Fruit fly (Drosophila melanogaster): Measurements from ENCODE around the gene FucTA.

The FucTA gene

dm6 chr3L:15162005-15162404 lies 15.1 kb downstream of the FucTA start:
- TF ChIP-seq Snoo (tag; optimal IDR thresholded peaks at IDR 0.05), result no peak
- TF ChIP-seq rn (GFP tag; IDR thresholded peaks at IDR 0.05), result no peak
- TF ChIP-seq CG8301 (tag; optimal IDR thresholded peaks at IDR 0.05), result no peak
- TF ChIP-seq EcR (GFP tag; optimal IDR thresholded peaks at IDR 0.05), result no peak
- TF ChIP-seq CG34367 (tag; optimal IDR thresholded peaks at IDR 0.05), result no peak
- no peak for TF ChIP-seq CG32121 (GFP tag; IDR thresholded peaks at IDR 0.05)
- TF ChIP-seq CG9948 (tag; optimal IDR thresholded peaks at IDR 0.05), result no peak
- no peak for TF ChIP-seq fd96Ca (GFP tag; IDR thresholded peaks at IDR 0.05)
- no peak for TF ChIP-seq CG4496 (GFP tag; IDR thresholded peaks at IDR 0.05)
- no peak for TF ChIP-seq CG14655 (GFP tag; optimal IDR thresholded peaks at IDR 0.05)
- no peak for TF ChIP-seq Pif1A (GFP tag; optimal IDR thresholded peaks at IDR 0.05)
- no peak for TF ChIP-seq CG15710 (tag; optimal IDR thresholded peaks at IDR 0.05)
- TF ChIP-seq CG12605 (GFP tag; IDR thresholded peaks at IDR 0.05), result no peak

DNA sequence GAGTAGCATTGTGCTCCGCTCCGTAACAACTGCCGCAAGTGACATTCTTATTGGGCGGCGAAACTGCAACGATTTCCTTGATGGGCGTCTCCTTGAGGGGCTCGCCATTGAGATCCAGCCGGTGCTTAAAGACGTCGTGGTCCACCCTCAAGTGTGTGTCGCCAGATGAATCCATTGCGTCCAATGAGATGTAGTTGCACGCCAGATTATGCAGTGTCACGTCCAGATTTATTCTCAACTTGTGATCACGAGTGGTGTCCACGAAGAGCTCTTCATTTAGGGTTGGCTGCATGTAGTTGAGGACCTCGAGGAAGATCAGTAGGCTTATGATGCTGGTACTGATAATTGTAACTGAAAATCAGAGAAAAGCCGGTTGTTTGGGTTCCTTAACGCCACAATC lies 16.1 kb downstream of the FucTA start:
- no peak for TF ChIP-seq gl (tag; optimal IDR thresholded peaks at IDR 0.05)
- TF ChIP-seq CG4496 (GFP tag; IDR thresholded peaks at IDR 0.05), result no peak
- no peak for TF ChIP-seq Pif1B (GFP tag; optimal IDR thresholded peaks at IDR 0.05)
- TF ChIP-seq CG10348 (GFP tag; IDR thresholded peaks at IDR 0.05), result no peak
- no peak for TF ChIP-seq CG8159 (tag; optimal IDR thresholded peaks at IDR 0.05)
- TF ChIP-seq CG32121 (GFP tag; IDR thresholded peaks at IDR 0.05), result no peak
- TF ChIP-seq CG9948 (tag; optimal IDR thresholded peaks at IDR 0.05), result no peak
- no peak for TF ChIP-seq EcR (GFP tag; optimal IDR thresholded peaks at IDR 0.05)
- TF ChIP-seq CG14655 (GFP tag; optimal IDR thresholded peaks at IDR 0.05), result no peak
- TF ChIP-seq Ets98B (GFP tag; IDR thresholded peaks at IDR 0.05), result no peak
- TF ChIP-seq CG15710 (tag; optimal IDR thresholded peaks at IDR 0.05), result no peak
- no peak for TF ChIP-seq Snoo (tag; optimal IDR thresholded peaks at IDR 0.05)
- no peak for TF ChIP-seq Pif1A (GFP tag; optimal IDR thresholded peaks at IDR 0.05)

DNA sequence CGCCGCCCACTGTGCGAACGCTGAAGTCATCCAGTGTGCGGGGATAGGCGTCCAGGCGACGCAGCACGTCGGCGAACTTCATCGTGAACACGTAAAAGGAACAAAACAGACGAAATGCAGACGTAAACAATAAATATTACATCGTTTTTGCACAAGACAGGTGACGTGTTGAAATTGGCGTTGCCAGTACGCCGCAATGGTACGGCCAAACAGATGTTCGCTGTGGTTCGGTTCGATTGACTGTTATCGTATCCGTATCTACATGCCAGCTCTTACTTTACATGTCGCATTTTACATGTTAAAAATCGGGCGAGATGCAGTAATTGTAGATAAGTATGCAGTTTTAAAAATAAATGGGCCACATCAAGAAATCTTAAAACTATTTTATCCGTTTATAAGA lies 16.5 kb downstream of the FucTA start, which contains the start of gene CG7011:
CG7011 (minus strand) TSS at position 215 of the 400 bp plus-strand sequence.
- TF ChIP-seq CG32121 (GFP tag; IDR thresholded peaks at IDR 0.05) (no peak), D1 (tag; optimal IDR thresholded peaks at IDR 0.05) (no peak), Snoo (tag; optimal IDR thresholded peaks at IDR 0.05) (no peak), CG8159 (tag; optimal IDR thresholded peaks at IDR 0.05) (no peak), Pif1B (GFP tag; optimal IDR thresholded peaks at IDR 0.05) (no peak), CG13204 (GFP tag; optimal IDR thresholded peaks at IDR 0.05) (no peak), CG9948 (tag; optimal IDR thresholded peaks at IDR 0.05) (no peak), CG14655 (GFP tag; optimal IDR thresholded peaks at IDR 0.05) (no peak), CG15710 (tag; optimal IDR thresholded peaks at IDR 0.05) (no peak), CG8301 (tag; optimal IDR thresholded peaks at IDR 0.05) (no peak), Pif1A (GFP tag; optimal IDR thresholded peaks at IDR 0.05) (no peak), rn (GFP tag; IDR thresholded peaks at IDR 0.05) (no peak)

DNA sequence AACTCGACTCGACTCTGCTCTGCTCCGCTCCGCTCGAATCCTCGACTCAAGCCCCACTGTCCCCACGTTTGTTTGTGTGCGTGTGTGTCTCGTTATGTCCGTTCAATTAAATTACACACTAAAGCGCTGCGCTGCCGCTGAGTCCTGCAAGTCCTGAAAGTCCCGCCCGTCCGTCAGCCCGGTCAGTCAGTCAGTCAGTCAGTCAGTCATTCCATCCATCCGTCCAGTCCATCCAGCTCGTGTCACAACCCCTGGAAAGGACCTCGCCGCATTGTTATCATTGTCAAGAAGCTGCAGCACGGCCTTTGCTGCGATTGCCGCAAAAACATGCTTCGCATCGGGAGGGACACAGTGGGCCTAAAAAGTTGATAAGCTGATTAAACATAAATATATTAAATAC lies 22.1 kb downstream of the FucTA start:
- no peak for TF ChIP-seq CG8301 (tag; optimal IDR thresholded peaks at IDR 0.05)
- no peak for TF ChIP-seq CG34367 (tag; optimal IDR thresholded peaks at IDR 0.05)
- TF ChIP-seq CG4496 (GFP tag; IDR thresholded peaks at IDR 0.05), result no peak
- no peak for TF ChIP-seq Ets98B (GFP tag; IDR thresholded peaks at IDR 0.05)
- TF ChIP-seq rn (GFP tag; IDR thresholded peaks at IDR 0.05), result no peak
- no peak for TF ChIP-seq fd96Ca (GFP tag; IDR thresholded peaks at IDR 0.05)
- no peak for TF ChIP-seq CG10348 (GFP tag; IDR thresholded peaks at IDR 0.05)
- no peak for TF ChIP-seq D1 (tag; optimal IDR thresholded peaks at IDR 0.05)

DNA sequence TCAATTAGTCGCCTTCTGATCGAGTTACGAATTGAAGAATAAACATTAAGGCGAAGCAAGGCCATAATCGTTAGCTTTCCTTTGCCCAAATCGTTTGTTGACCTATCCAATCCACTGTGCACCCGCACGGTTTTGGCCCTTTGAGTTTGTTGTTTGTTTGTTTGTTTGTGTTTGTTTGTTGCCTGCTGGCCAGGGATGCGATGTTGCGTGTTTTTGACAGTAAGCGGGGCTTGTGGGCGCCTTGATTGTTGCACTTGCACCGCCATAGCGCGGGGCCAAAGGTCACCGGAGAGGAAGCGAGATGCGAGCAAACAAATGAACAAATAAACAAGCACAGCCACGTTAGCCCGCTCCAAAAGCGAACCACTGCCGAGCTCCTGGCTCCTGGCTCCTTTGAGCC lies 22.9 kb downstream of the FucTA start:
- no peak for TF ChIP-seq CG15710 (tag; optimal IDR thresholded peaks at IDR 0.05)
- no peak for TF ChIP-seq CG12605 (GFP tag; IDR thresholded peaks at IDR 0.05)
- no peak for TF ChIP-seq CG13204 (GFP tag; optimal IDR thresholded peaks at IDR 0.05)
- TF ChIP-seq CG8301 (tag; optimal IDR thresholded peaks at IDR 0.05), result no peak
- TF ChIP-seq CG8159 (tag; optimal IDR thresholded peaks at IDR 0.05), result no peak
- TF ChIP-seq Snoo (tag; optimal IDR thresholded peaks at IDR 0.05), result no peak
- no peak for TF ChIP-seq EcR (GFP tag; optimal IDR thresholded peaks at IDR 0.05)
- no peak for TF ChIP-seq CG4496 (GFP tag; IDR thresholded peaks at IDR 0.05)
- TF ChIP-seq rn (GFP tag; IDR thresholded peaks at IDR 0.05), result no peak

DNA sequence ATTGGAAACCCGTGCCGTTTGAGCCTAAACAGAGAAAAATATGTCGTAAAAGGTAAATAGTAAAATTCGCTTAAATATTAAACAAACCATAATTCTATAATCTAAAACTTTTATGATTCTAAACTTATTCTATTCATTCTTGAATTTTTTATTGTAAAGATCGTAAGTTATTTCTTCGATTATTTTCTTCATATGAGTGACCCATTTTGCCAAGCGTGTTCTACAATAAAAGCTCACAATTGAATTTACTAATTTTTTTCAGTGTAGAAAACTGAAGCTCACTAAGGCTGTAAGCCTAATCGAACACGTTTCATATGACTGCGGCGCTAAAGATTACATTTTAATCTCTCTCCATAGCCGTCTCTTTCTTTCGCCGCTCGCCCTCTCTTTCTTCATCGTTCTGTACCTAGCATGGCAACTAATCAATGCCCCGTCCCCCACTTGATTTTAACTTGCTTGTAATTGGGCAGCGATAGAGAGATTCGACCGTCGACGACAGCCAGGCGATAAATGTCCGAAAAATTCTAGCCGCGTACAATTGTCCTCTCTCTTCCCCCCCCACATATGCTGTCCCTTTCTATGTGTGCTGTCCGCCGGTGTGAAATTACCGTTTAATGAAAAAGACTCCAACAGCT lies 24.9 kb downstream of the FucTA start:
- TF ChIP-seq gl (tag; optimal IDR thresholded peaks at IDR 0.05) (no peak), fd96Ca (GFP tag; IDR thresholded peaks at IDR 0.05) (0 out of 3 replicates have a peak, but pooled peaks have one; percentile 24), CG8159 (tag; optimal IDR thresholded peaks at IDR 0.05) (peak; percentile 38), CG12605 (GFP tag; IDR thresholded peaks at IDR 0.05) (peak; percentile 15; the same call in 1 of the 2 replicates), D1 (tag; optimal IDR thresholded peaks at IDR 0.05) (no peak), EcR (GFP tag; optimal IDR thresholded peaks at IDR 0.05) (no peak), CG32121 (GFP tag; IDR thresholded peaks at IDR 0.05) (no peak), CG14655 (GFP tag; optimal IDR thresholded peaks at IDR 0.05) (peak; percentile 67), Snoo (tag; optimal IDR thresholded peaks at IDR 0.05) (no peak), CG15710 (tag; optimal IDR thresholded peaks at IDR 0.05) (no peak), Pif1B (GFP tag; optimal IDR thresholded peaks at IDR 0.05) (no peak), CG34367 (tag; optimal IDR thresholded peaks at IDR 0.05) (no peak), Ets98B (GFP tag; IDR thresholded peaks at IDR 0.05) (no peak), CG9948 (tag; optimal IDR thresholded peaks at IDR 0.05) (no peak), CG8301 (tag; optimal IDR thresholded peaks at IDR 0.05) (peak; percentile 53), Pif1A (GFP tag; optimal IDR thresholded peaks at IDR 0.05) (no peak), CG17806 (tag; optimal IDR thresholded peaks at IDR 0.05) (peak; percentile 2), CG13204 (GFP tag; optimal IDR thresholded peaks at IDR 0.05) (no peak), CG4496 (GFP tag; IDR thresholded peaks at IDR 0.05) (no peak), rn (GFP tag; IDR thresholded peaks at IDR 0.05) (no peak), CG10348 (GFP tag; IDR thresholded peaks at IDR 0.05) (no peak)
